Worm (Caenorhabditis elegans) whole organism, late embryonic: Measurements from ENCODE around the gene ifo-1.

Source experiments
- C38D4.7 ChIP-seq: fragments of 200-800 bp; sonication (Bioruptor generic); optimal IDR thresholded peaks from 2 replicates; lab custom pipeline; 2018; ENCODE audit warnings: mild to moderate bottlenecking, missing genetic modification characterization, moderate library complexity, missing compliant biosample characterization
- F13H6.1 ChIP-seq: sonication (generic microtip); optimal IDR thresholded peaks from 2 replicates; lab custom pipeline; 2016; ENCODE audit warnings: missing genetic modification characterization, missing compliant biosample characterization
- K02D7.2 ChIP-seq: sonication (generic microtip); optimal IDR thresholded peaks from 2 replicates; lab custom pipeline; 2017; ENCODE audit warnings: mild to moderate bottlenecking, missing genetic modification characterization, missing compliant biosample characterization
- K09A11.1 ChIP-seq: sonication (generic microtip); optimal IDR thresholded peaks from 2 replicates; lab custom pipeline; 2017; ENCODE audit warnings: antibody characterized with exemption, mild to moderate bottlenecking, missing genetic modification characterization, missing compliant biosample characterization; ENCODE audit not compliant: insufficient read depth
- Y22D7AL.16 ChIP-seq: sonication (generic microtip); optimal IDR thresholded peaks from 2 replicates; lab custom pipeline; 2016; ENCODE audit warnings: missing genetic modification characterization, missing compliant biosample characterization
- ahr-1 ChIP-seq: sonication (generic microtip); optimal IDR thresholded peaks from 2 replicates; lab custom pipeline; 2016; ENCODE audit warnings: missing genetic modification characterization, missing compliant biosample characterization
- ama-1 ChIP-seq: fragments of 150-350 bp; optimal IDR thresholded peaks from 2 replicates; lab custom pipeline; 2014
- ceh-18 ChIP-seq: sonication (generic microtip); optimal IDR thresholded peaks from 2 replicates; lab custom pipeline; 2016; ENCODE audit warnings: missing genetic modification characterization, missing compliant biosample characterization
- ceh-19 ChIP-seq: fragments of 200-800 bp; sonication (Bioruptor generic); optimal IDR thresholded peaks from 2 replicates; lab custom pipeline; 2018; ENCODE audit warnings: mild to moderate bottlenecking, missing genetic modification characterization, missing compliant biosample characterization
- ceh-2 ChIP-seq: sonication (generic microtip); optimal IDR thresholded peaks from 2 replicates; lab custom pipeline; 2016; ENCODE audit warnings: missing genotype, missing genetic modification characterization, missing compliant biosample characterization
- ceh-22 ChIP-seq: sonication (generic microtip); optimal IDR thresholded peaks from 2 replicates; lab custom pipeline; 2017; ENCODE audit warnings: missing biosample characterization, missing genetic modification characterization
- ceh-30 ChIP-seq: fragments of 150-350 bp; optimal IDR thresholded peaks from 2 replicates; lab custom pipeline; 2014; ENCODE audit warnings: missing biosample characterization, missing genetic modification characterization
- ceh-34 ChIP-seq: sonication (generic microtip); optimal IDR thresholded peaks from 2 replicates; lab custom pipeline; 2016; ENCODE audit warnings: mild to moderate bottlenecking, missing genetic modification characterization, missing compliant biosample characterization
- ceh-48 ChIP-seq: sonication (generic microtip); optimal IDR thresholded peaks from 2 replicates; lab custom pipeline; 2016; ENCODE audit warnings: missing genetic modification characterization, inconsistent platforms, missing compliant biosample characterization
- ceh-9 ChIP-seq: sonication (generic microtip); optimal IDR thresholded peaks from 2 replicates; lab custom pipeline; 2016; ENCODE audit warnings: mild to moderate bottlenecking, missing genetic modification characterization, inconsistent platforms, missing compliant biosample characterization
- dmd-4 ChIP-seq: sonication (generic microtip); optimal IDR thresholded peaks from 2 replicates; lab custom pipeline; 2016; ENCODE audit warnings: borderline replicate concordance, missing genetic modification characterization, missing compliant biosample characterization
- elt-4 ChIP-seq: sonication (generic microtip); optimal IDR thresholded peaks from 2 replicates; lab custom pipeline; 2016; ENCODE audit warnings: missing genetic modification characterization, missing compliant biosample characterization
- eyg-1 ChIP-seq: sonication (generic microtip); optimal IDR thresholded peaks from 2 replicates; lab custom pipeline; 2016; ENCODE audit warnings: missing genotype, missing genetic modification characterization, missing compliant biosample characterization
- fax-1 ChIP-seq: sonication (generic microtip); optimal IDR thresholded peaks from 2 replicates; lab custom pipeline; 2016; ENCODE audit warnings: missing genotype, missing genetic modification characterization, missing compliant biosample characterization
- hlh-13 ChIP-seq: fragments of 200-800 bp; sonication (Bioruptor generic); optimal IDR thresholded peaks from 2 replicates; lab custom pipeline; 2018; ENCODE audit warnings: mild to moderate bottlenecking, missing genetic modification characterization, missing compliant biosample characterization
- hlh-15 ChIP-seq: sonication (generic microtip); optimal IDR thresholded peaks from 2 replicates; lab custom pipeline; 2016; ENCODE audit warnings: missing genetic modification characterization, missing compliant biosample characterization
- hlh-6 ChIP-seq: sonication (generic microtip); optimal IDR thresholded peaks from 2 replicates; lab custom pipeline; 2016; ENCODE audit warnings: missing genotype, missing genetic modification characterization, missing compliant biosample characterization
- hlh-8 ChIP-seq: sonication (generic microtip); optimal IDR thresholded peaks from 2 replicates; lab custom pipeline; 2016; ENCODE audit warnings: missing genotype, missing genetic modification characterization, missing compliant biosample characterization
- lim-6 ChIP-seq: sonication (generic microtip); optimal IDR thresholded peaks from 2 replicates; lab custom pipeline; 2016; ENCODE audit warnings: missing genetic modification characterization, missing compliant biosample characterization
- lin-11 ChIP-seq: fragments of 200-800 bp; sonication (Bioruptor generic); optimal IDR thresholded peaks from 2 replicates; lab custom pipeline; 2018; ENCODE audit warnings: mild to moderate bottlenecking, missing genetic modification characterization, missing compliant biosample characterization
- madf-2 ChIP-seq: sonication (generic microtip); optimal IDR thresholded peaks from 2 replicates; lab custom pipeline; 2017; ENCODE audit warnings: missing genetic modification characterization, missing compliant biosample characterization
- nfya-1 ChIP-seq: sonication (generic microtip); optimal IDR thresholded peaks from 2 replicates; lab custom pipeline; 2017; ENCODE audit warnings: missing genetic modification characterization, mild to moderate bottlenecking, missing compliant biosample characterization, antibody characterized with exemption, moderate library complexity
- nhr-11 ChIP-seq: fragments of 150-350 bp; optimal IDR thresholded peaks from 2 replicates; lab custom pipeline; 2014; ENCODE audit warnings: missing biosample characterization, missing genetic modification characterization
- nhr-232 ChIP-seq: sonication (generic microtip); optimal IDR thresholded peaks from 2 replicates; lab custom pipeline; 2016; ENCODE audit warnings: missing genetic modification characterization, missing compliant biosample characterization
- npax-4 ChIP-seq: sonication (generic microtip); optimal IDR thresholded peaks from 2 replicates; lab custom pipeline; 2016; ENCODE audit warnings: missing genetic modification characterization, missing compliant biosample characterization
- odd-2 ChIP-seq: sonication (generic microtip); optimal IDR thresholded peaks from 2 replicates; lab custom pipeline; 2017; ENCODE audit warnings: antibody characterized with exemption, mild to moderate bottlenecking, missing genetic modification characterization, missing compliant biosample characterization
- pag-3 ChIP-seq: sonication (generic microtip); optimal IDR thresholded peaks from 2 replicates; lab custom pipeline; 2016; ENCODE audit warnings: missing compliant biosample characterization, missing genetic modification characterization, borderline replicate concordance
- pha-2 ChIP-seq: sonication (generic microtip); optimal IDR thresholded peaks from 2 replicates; lab custom pipeline; 2017; ENCODE audit warnings: mild to moderate bottlenecking, missing genetic modification characterization, missing compliant biosample characterization
- pha-4 ChIP-seq: fragments of 150-350 bp; optimal IDR thresholded peaks from 2 replicates; lab custom pipeline; 2018; ENCODE audit warnings: missing biosample characterization, missing genetic modification reagents, missing genetic modification characterization
- pqm-1 ChIP-seq: sonication (generic microtip); optimal IDR thresholded peaks from 2 replicates; lab custom pipeline; 2016; ENCODE audit warnings: missing genetic modification characterization, missing compliant biosample characterization
- pros-1 ChIP-seq: fragments of 150-350 bp; optimal IDR thresholded peaks from 2 replicates; lab custom pipeline; 2014; ENCODE audit warnings: missing biosample characterization, missing genetic modification reagents, missing genetic modification characterization
- ref-2 ChIP-seq: sonication (generic microtip); optimal IDR thresholded peaks from 2 replicates; lab custom pipeline; 2016; ENCODE audit warnings: missing genetic modification characterization, missing compliant biosample characterization
- sox-2 ChIP-seq: fragments of 200-800 bp; sonication (Bioruptor generic); IDR thresholded peaks from 2 replicates; pipeline ENCODE4 v1.3.6; 2022; ENCODE audit warnings: missing genetic modification reagents, missing genetic modification characterization, missing compliant biosample characterization
- sox-4 ChIP-seq: sonication (generic microtip); optimal IDR thresholded peaks from 2 replicates; lab custom pipeline; 2017; ENCODE audit warnings: mild to moderate bottlenecking, missing genetic modification characterization, inconsistent platforms, missing compliant biosample characterization
- tbx-2 ChIP-seq: sonication (generic microtip); optimal IDR thresholded peaks from 2 replicates; lab custom pipeline; 2016; ENCODE audit warnings: missing genetic modification characterization, missing compliant biosample characterization
- tbx-7 ChIP-seq: sonication (generic microtip); optimal IDR thresholded peaks from 2 replicates; lab custom pipeline; 2016; ENCODE audit warnings: missing genotype, missing genetic modification characterization, missing compliant biosample characterization
- ttx-3 ChIP-seq: sonication (generic microtip); optimal IDR thresholded peaks from 2 replicates; lab custom pipeline; 2016; ENCODE audit warnings: missing genetic modification reagents, missing genetic modification characterization, missing compliant biosample characterization
- unc-42 ChIP-seq: sonication (generic microtip); optimal IDR thresholded peaks from 2 replicates; lab custom pipeline; 2016; ENCODE audit warnings: missing genotype, missing genetic modification characterization, missing compliant biosample characterization
- unc-55 ChIP-seq: sonication (generic microtip); optimal IDR thresholded peaks from 2 replicates; lab custom pipeline; 2017; ENCODE audit warnings: missing biosample characterization, missing genetic modification reagents, missing genetic modification characterization
- unc-86 ChIP-seq: sonication (generic microtip); optimal IDR thresholded peaks from 2 replicates; lab custom pipeline; 2016; ENCODE audit warnings: missing genetic modification characterization, missing compliant biosample characterization
- zip-5 ChIP-seq: sonication (generic microtip); optimal IDR thresholded peaks from 2 replicates; lab custom pipeline; 2016; ENCODE audit warnings: missing genetic modification characterization, missing compliant biosample characterization
- ztf-16 ChIP-seq: sonication (generic microtip); optimal IDR thresholded peaks from 2 replicates; lab custom pipeline; 2017; ENCODE audit warnings: missing genetic modification characterization, missing compliant biosample characterization

Gene ifo-1

ce11 chrIV:7324913-7325312 is 1.6 kb downstream of the ifo-1 start:
- TF ChIP-seq nfya-1 (no peak), ama-1 (lab: Kevin White, UChicago) (no peak)

- TF ChIP-seq ceh-19 (GFP tag; lab: Kevin White, UChicago) (no peak), hlh-6 (tag; lab: Kevin White, UChicago) (no peak), elt-4 (tag; lab: Kevin White, UChicago) (no peak), ceh-22 (tag; lab: Kevin White, UChicago) (no peak), ref-2 (tag; lab: Kevin White, UChicago) (no peak), sox-2 (no peak), pqm-1 (tag; lab: Kevin White, UChicago) (no peak), pha-4 (tag; lab: Kevin White, UChicago) (no peak), ceh-30 (tag; lab: Kevin White, UChicago) (no peak), nhr-11 (tag; lab: Kevin White, UChicago) (no peak), Y22D7AL.16 (tag; lab: Kevin White, UChicago) (no peak)
- TF ChIP-seq, all 69 proteins: peak for 0
Observed at ce11 chrIV:7323904-7324303, 2.6 kb downstream of the ifo-1 start.

DNA sequence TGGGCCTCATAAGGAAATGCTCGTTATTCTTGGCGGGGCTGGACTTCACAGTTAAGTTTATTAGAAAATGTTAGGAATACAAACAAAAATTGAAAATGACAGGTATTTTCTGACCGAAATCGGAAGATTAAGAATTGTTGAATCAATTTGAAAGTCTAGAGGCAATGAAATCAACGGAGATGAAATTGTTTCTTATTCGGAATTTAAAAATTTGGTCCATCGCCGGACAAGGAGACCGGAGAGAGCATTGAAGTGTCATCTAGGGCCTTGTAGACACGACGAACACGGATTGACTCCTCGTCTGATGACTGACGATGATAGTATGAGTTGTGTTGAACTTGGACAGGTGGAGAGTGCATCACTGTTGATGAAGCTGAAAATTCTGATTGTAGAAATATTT is 5.8 kb downstream of the ifo-1 start:
- TF ChIP-seq C38D4.7 (GFP tag; lab: Kevin White, UChicago) (no peak), F13H6.1 (tag; lab: Kevin White, UChicago) (no peak), nfya-1 (no peak), tbx-2 (tag; lab: Kevin White, UChicago) (no peak), hlh-8 (tag; lab: Kevin White, UChicago) (no peak), ceh-34 (tag; lab: Kevin White, UChicago) (no peak), unc-86 (tag; lab: Kevin White, UChicago) (no peak), hlh-15 (tag; lab: Kevin White, UChicago) (no peak), sox-4 (no peak), zip-5 (tag; lab: Kevin White, UChicago) (no peak), lin-11 (tag; lab: Kevin White, UChicago) (no peak), ceh-9 (tag; lab: Kevin White, UChicago) (no peak), K02D7.2 (no peak), ztf-16 (no peak), eyg-1 (tag; lab: Kevin White, UChicago) (no peak), dmd-4 (tag; lab: Kevin White, UChicago) (no peak)

- TF ChIP-seq unc-55 (GFP tag; lab: Kevin White, UChicago) (peak; percentile 69), tbx-2 (tag; lab: Kevin White, UChicago) (peak; percentile 82), madf-2 (tag; lab: Kevin White, UChicago) (no peak), K09A11.1 (no peak), pros-1 (peak; percentile 96), odd-2 (tag; lab: Kevin White, UChicago) (no peak), hlh-13 (GFP tag; lab: Kevin White, UChicago) (no peak), lim-6 (tag; lab: Kevin White, UChicago) (no peak), ceh-34 (tag; lab: Kevin White, UChicago) (peak; percentile 55), eyg-1 (tag; lab: Kevin White, UChicago) (peak; percentile 5), elt-4 (tag; lab: Kevin White, UChicago) (no peak), pag-3 (no peak), tbx-7 (no peak), pha-2 (tag; lab: Kevin White, UChicago) (no peak), ceh-19 (GFP tag; lab: Kevin White, UChicago) (no peak), pqm-1 (tag; lab: Kevin White, UChicago) (no peak), unc-42 (tag; lab: Kevin White, UChicago) (peak; percentile 87), ttx-3 (tag; lab: Kevin White, UChicago) (no peak), ceh-18 (tag; lab: Kevin White, UChicago) (peak; percentile 79), nhr-11 (tag; lab: Kevin White, UChicago) (no peak), nfya-1 (peak; percentile 81), nhr-232 (tag; lab: Kevin White, UChicago) (no peak), fax-1 (tag; lab: Kevin White, UChicago) (no peak), sox-4 (no peak), ztf-16 (no peak), ceh-48 (tag; lab: Kevin White, UChicago) (no peak), sox-2 (no peak), ahr-1 (no peak), npax-4 (no peak), dmd-4 (tag; lab: Kevin White, UChicago) (no peak), ceh-2 (tag; lab: Kevin White, UChicago) (peak; percentile 29)
Observed at ce11 chrIV:7319931-7320435, 6.5 kb downstream of the ifo-1 start.
